Fruit fly (Drosophila melanogaster): Measurements from ENCODE around the gene CG33722.

CG33722 gene

DNA sequence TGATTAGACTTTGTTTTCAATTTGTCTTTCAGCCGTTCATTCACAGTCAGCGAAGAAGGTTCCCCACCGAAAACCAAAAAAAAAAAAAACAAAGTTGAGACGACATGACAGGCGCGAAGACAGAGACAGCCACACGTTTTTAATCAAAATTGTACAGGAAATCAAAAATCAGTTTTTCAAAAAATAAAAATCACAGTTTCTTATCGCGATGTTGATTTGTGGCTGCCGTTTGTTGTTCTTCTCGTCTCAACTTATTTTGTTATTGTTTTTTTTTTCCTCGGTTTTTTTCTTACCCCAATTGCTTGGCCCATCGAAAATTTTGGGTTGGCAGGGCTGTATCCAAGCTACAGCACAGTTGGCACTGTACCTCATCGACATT lies 36.6 kb upstream of the CG33722 start (continued):
- TF ChIP-seq odd (GFP tag; optimal IDR thresholded peaks at IDR 0.05) (no peak), CTCF (GFP tag; optimal IDR thresholded peaks at IDR 0.05) (no peak), bab2 (GFP tag; optimal IDR thresholded peaks at IDR 0.05) (no peak), CG6254 (GFP tag; optimal IDR thresholded peaks at IDR 0.05) (no peak), Lim3 (GFP tag; IDR thresholded peaks at IDR 0.05) (peak; percentile 60; the same call in 1 of the 2 replicates), ham (GFP tag; IDR thresholded peaks at IDR 0.05) (no peak), CG7745 (tag; optimal IDR thresholded peaks at IDR 0.05) (no peak), org-1 (GFP tag; optimal IDR thresholded peaks at IDR 0.05) (no peak), grn (GFP tag; optimal IDR thresholded peaks at IDR 0.05) (peak; percentile 99), sens (GFP tag) (peak; percentile 37), Ptx1 (GFP tag; IDR thresholded peaks at IDR 0.05) (no peak), oc (tag; optimal IDR thresholded peaks at IDR 0.05) (no peak), CG4424 (GFP tag; optimal IDR thresholded peaks at IDR 0.05) (no peak), Bteb2 (GFP tag; optimal IDR thresholded peaks at IDR 0.05) (no peak), al (GFP tag; IDR thresholded peaks at IDR 0.05) (no peak), Camta (GFP tag; optimal IDR thresholded peaks at IDR 0.05) (no peak), Hmx (GFP tag; optimal IDR thresholded peaks at IDR 0.05) (no peak), shn (GFP tag; optimal IDR thresholded peaks at IDR 0.05) (no peak), Vsx1 (GFP tag; optimal IDR thresholded peaks at IDR 0.05) (no peak), gsb-n (tag; optimal IDR thresholded peaks at IDR 0.05) (no peak), CG11560 (tag; IDR thresholded peaks at IDR 0.05) (no peak), CG32767 (GFP tag; IDR thresholded peaks at IDR 0.05) (0 out of 2 replicates have a peak, but pooled peaks have one; percentile 1), pho (GFP tag; optimal IDR thresholded peaks at IDR 0.05) (no peak), CG2120 (GFP tag; optimal IDR thresholded peaks at IDR 0.05) (no peak), CG12942 (GFP tag; optimal IDR thresholded peaks at IDR 0.05) (no peak), klu (GFP tag; IDR thresholded peaks at IDR 0.05) (0 out of 2 replicates have a peak, but pooled peaks have one; percentile 1), CG15696 (tag; optimal IDR thresholded peaks at IDR 0.05) (no peak), Hand (GFP tag; optimal IDR thresholded peaks at IDR 0.05) (no peak), CG10321 (GFP tag; IDR thresholded peaks at IDR 0.05) (peak; percentile 41; the same call in 1 of the 2 replicates), ATbp (GFP tag; optimal IDR thresholded peaks at IDR 0.05) (no peak), dmrt99B (tag; optimal IDR thresholded peaks at IDR 0.05) (no peak), CG2678 (tag; optimal IDR thresholded peaks at IDR 0.05) (no peak), z (GFP tag; IDR thresholded peaks at IDR 0.05) (no peak), TFAM (GFP tag; optimal IDR thresholded peaks at IDR 0.05) (no peak), sug (tag; optimal IDR thresholded peaks at IDR 0.05) (no peak)

DNA sequence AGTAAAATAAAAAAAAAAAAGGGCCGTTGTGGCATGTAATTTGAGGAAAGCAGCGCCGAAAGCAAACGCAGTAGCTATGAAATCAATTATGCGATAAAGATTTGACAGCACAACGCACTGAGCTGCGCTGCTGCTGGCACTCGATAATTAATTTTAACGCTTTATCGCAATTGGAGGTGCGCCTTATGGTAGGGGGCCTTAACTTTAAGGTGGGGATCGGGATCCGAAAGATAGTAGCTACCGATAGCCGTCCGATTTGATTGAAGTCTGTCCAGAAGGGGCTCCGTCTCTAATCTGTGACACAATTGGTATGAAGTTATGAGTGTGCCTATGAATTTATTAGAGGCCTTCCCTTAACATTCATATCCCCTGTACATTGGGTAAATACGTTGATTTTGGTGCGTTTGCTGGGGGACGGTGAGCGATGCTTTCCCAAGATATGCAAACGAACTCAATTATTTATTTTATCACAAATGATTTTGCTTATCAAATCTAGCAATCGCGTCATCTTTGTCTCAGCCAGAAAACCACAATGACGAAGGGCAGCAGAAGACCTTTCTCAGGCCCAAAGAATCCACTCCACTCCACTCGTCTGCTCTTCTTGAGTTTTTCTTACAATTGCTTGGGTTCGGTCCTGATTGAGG lies 35.4 kb upstream of the CG33722 start:
- TF ChIP-seq salm (tag; optimal IDR thresholded peaks at IDR 0.05) (peak; percentile 43), CG34376 (GFP tag; optimal IDR thresholded peaks at IDR 0.05) (peak; percentile 61), Pdp1 (GFP tag; optimal IDR thresholded peaks at IDR 0.05) (peak in 1 of 2 experiments; percentile 43), onecut (GFP tag; IDR thresholded peaks at IDR 0.05) (no peak), grn (GFP tag; optimal IDR thresholded peaks at IDR 0.05) (peak; percentile 100), CG6175 (GFP tag; IDR thresholded peaks at IDR 0.05) (0 out of 3 replicates have a peak, but pooled peaks have one; percentile 7), CG3065 (GFP tag; optimal IDR thresholded peaks at IDR 0.05) (no peak), D19A (tag; optimal IDR thresholded peaks at IDR 0.05) (no peak), GATAe (GFP tag; conservative IDR thresholded peaks at IDR 0.05) (peak; percentile 88), CG7839 (tag; optimal IDR thresholded peaks at IDR 0.05) (no peak), pnt (GFP tag; optimal IDR thresholded peaks at IDR 0.05) (no peak), exex (tag; optimal IDR thresholded peaks at IDR 0.05) (peak; percentile 92), MBD-R2 (GFP tag; IDR thresholded peaks at IDR 0.05) (no peak), lab (GFP tag; optimal IDR thresholded peaks at IDR 0.05) (peak; percentile 54), CoRest (tag; optimal IDR thresholded peaks at IDR 0.05) (no peak), sug (tag; optimal IDR thresholded peaks at IDR 0.05) (peak; percentile 90), dmrt11E (tag; optimal IDR thresholded peaks at IDR 0.05) (no peak), pb (GFP tag; optimal IDR thresholded peaks at IDR 0.05) (no peak), Taf1 (GFP tag; IDR thresholded peaks at IDR 0.05) (no peak), Med (GFP tag) (peak; percentile 28)
